ENCODE assay signal across 4 worm cellular contexts in the genomic region with DNA sequence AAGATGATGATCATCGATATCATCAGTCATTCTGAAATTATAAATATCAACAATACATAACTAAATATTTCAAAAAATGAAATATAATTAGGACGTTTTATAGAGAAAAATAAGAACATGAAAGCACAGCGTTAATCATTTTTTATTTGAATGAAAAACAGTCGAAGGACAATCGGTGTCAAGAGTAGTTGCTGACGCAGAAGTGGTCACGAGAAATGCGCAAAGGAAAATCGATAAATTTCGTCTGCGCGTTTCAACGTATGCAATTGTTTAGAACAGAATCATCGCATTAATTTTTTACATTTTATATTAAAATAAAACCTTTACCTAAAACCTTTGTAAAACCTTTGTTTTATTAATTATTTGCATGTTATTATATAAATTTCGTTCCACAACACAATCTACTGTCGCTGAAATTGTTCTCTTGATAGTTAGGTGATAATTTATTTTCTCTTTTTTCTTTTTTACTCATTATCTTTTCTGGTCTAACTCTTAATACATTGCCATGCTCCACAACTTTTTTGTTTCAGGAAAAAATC.
TF ChIP-seq lines count a peak whose summit lies in the region.

A gene (minus strand): TSS at position 31 of the 539 bp plus-strand sequence.
A gene (plus strand): TSS at position 489 of the 539 bp plus-strand sequence.

TF ChIP-seq in whole organism, L2 larva, 48 proteins besides CTCF, POLR2A, EP300 and RAD21 (continues in another document):
- TF ChIP-seq sma-9 (GFP tag; optimal IDR thresholded peaks at IDR 0.05; lab: Kevin White, UChicago) (peak; percentile 87), sma-9 (tag; optimal IDR thresholded peaks at IDR 0.05; lab: Kevin White, UChicago) (no peak), dmd-4 (tag; optimal IDR thresholded peaks at IDR 0.05; lab: Kevin White, UChicago) (peak; percentile 36), R02D3.7 (tag; optimal IDR thresholded peaks at IDR 0.05; lab: Kevin White, UChicago) (peak; percentile 28), fos-1 (tag; optimal IDR thresholded peaks at IDR 0.05; lab: Kevin White, UChicago) (peak; percentile 37), nhr-11 (tag; optimal IDR thresholded peaks at IDR 0.05; lab: Kevin White, UChicago) (no peak), gmeb-1 (tag; optimal IDR thresholded peaks at IDR 0.05; lab: Kevin White, UChicago) (peak; percentile 87), F13H6.1 (tag; optimal IDR thresholded peaks at IDR 0.05; lab: Kevin White, UChicago) (peak; percentile 71), sem-4 (tag; optimal IDR thresholded peaks at IDR 0.05; lab: Kevin White, UChicago) (peak; percentile 67), ztf-4 (tag; optimal IDR thresholded peaks at IDR 0.05; lab: Kevin White, UChicago) (peak; percentile 35), nhr-129 (tag; optimal IDR thresholded peaks at IDR 0.05; lab: Kevin White, UChicago) (peak; percentile 58), nhr-25 (tag; optimal IDR thresholded peaks at IDR 0.05; lab: Kevin White, UChicago) (peak; percentile 60), elt-1 (tag; optimal IDR thresholded peaks at IDR 0.05; lab: Kevin White, UChicago) (no peak), nhr-21 (tag; optimal IDR thresholded peaks at IDR 0.05; lab: Kevin White, UChicago) (peak; percentile 76), ama-1 (optimal IDR thresholded peaks at IDR 0.05; lab: Kevin White, UChicago) (peak; percentile 29), lsy-2 (tag; optimal IDR thresholded peaks at IDR 0.05; lab: Kevin White, UChicago) (peak; percentile 87 to 92), aly-2 (tag; optimal IDR thresholded peaks at IDR 0.05; lab: Kevin White, UChicago) (peak; percentile 14), unc-55 (GFP tag; optimal IDR thresholded peaks at IDR 0.05; lab: Kevin White, UChicago) (peak; percentile 90), snpc-4 (tag; optimal IDR thresholded peaks at IDR 0.05; lab: Kevin White, UChicago) (peak; percentile 88), mdl-1 (tag; optimal IDR thresholded peaks at IDR 0.05; lab: Kevin White, UChicago) (no peak), peb-1 (tag; optimal IDR thresholded peaks at IDR 0.05; lab: Kevin White, UChicago) (no peak)

TF ChIP-seq in whole organism, L4 larva, 104 proteins besides CTCF, POLR2A, EP300 and RAD21 (continues in another document):
- TF ChIP-seq lin-13 (GFP tag; optimal IDR thresholded peaks at IDR 0.05; lab: Kevin White, UChicago): peak; percentile 22
- TF ChIP-seq ztf-7 (tag; optimal IDR thresholded peaks at IDR 0.05; lab: Kevin White, UChicago): peak; percentile 67
- no peak for TF ChIP-seq daf-12 (tag; optimal IDR thresholded peaks at IDR 0.05; lab: Kevin White, UChicago)
- TF ChIP-seq daf-16 (GFP tag; optimal IDR thresholded peaks at IDR 0.05; lab: Kevin White, UChicago): peak in 1 of 2 experiments; percentile 34
- TF ChIP-seq daf-16 (tag; optimal IDR thresholded peaks at IDR 0.05; lab: Kevin White, UChicago): peak; percentile 26
- peak; percentile 86 for TF ChIP-seq nhr-6 (tag; optimal IDR thresholded peaks at IDR 0.05; lab: Kevin White, UChicago)
- TF ChIP-seq pha-4 (GFP tag; IDR thresholded peaks at IDR 0.05; lab: Robert Waterston, UW): no peak
- no peak for TF ChIP-seq pha-4 (tag; optimal IDR thresholded peaks at IDR 0.05; lab: Kevin White, UChicago)
- TF ChIP-seq D1046.2 (GFP tag; IDR thresholded peaks at IDR 0.05; lab: Robert Waterston, UW): no peak
- no peak for TF ChIP-seq snpc-1.2 (GFP tag; IDR thresholded peaks at IDR 0.05; lab: Robert Waterston, UW)
- no peak for TF ChIP-seq daf-8 (GFP tag; IDR thresholded peaks at IDR 0.05; lab: Robert Waterston, UW)
- TF ChIP-seq aha-1 (tag; lab: Kevin White, UChicago): peak; percentile 78
- peak; percentile 82 for TF ChIP-seq dve-1 (tag; optimal IDR thresholded peaks at IDR 0.05; lab: Kevin White, UChicago; ENCODE audit: insufficient read depth)
- peak; percentile 49 for TF ChIP-seq nhr-48 (tag; optimal IDR thresholded peaks at IDR 0.05; lab: Kevin White, UChicago)
- TF ChIP-seq unc-39 (tag; optimal IDR thresholded peaks at IDR 0.05; lab: Kevin White, UChicago): no peak
- TF ChIP-seq tag-97 (GFP tag; IDR thresholded peaks at IDR 0.05; lab: Robert Waterston, UW): no peak
- TF ChIP-seq rbr-2 (tag; optimal IDR thresholded peaks at IDR 0.05; lab: Kevin White, UChicago): peak; percentile 72
- peak; percentile 63 for TF ChIP-seq dmd-6 (GFP tag; IDR thresholded peaks at IDR 0.05; lab: Robert Waterston, UW)
- TF ChIP-seq hlh-30 (tag; optimal IDR thresholded peaks at IDR 0.05; lab: Kevin White, UChicago; ENCODE audit: insufficient read depth): peak; percentile 63
- peak; percentile 80 for TF ChIP-seq T20F7.1 (GFP tag; optimal IDR thresholded peaks at IDR 0.05; lab: Kevin White, UChicago)
- TF ChIP-seq dpl-1 (GFP tag; optimal IDR thresholded peaks at IDR 0.05; lab: Kevin White, UChicago): peak; percentile 81
- no peak for TF ChIP-seq aly-2 (tag; optimal IDR thresholded peaks at IDR 0.05; lab: Kevin White, UChicago)
- TF ChIP-seq ceh-28 (tag; optimal IDR thresholded peaks at IDR 0.05; lab: Kevin White, UChicago): peak; percentile 54

TF ChIP-seq in whole organism, late embryonic, 69 proteins besides CTCF, POLR2A, EP300 and RAD21:
- TF ChIP-seq ceh-48 (tag; optimal IDR thresholded peaks at IDR 0.05; lab: Kevin White, UChicago) (peak; percentile 97), ceh-22 (tag; optimal IDR thresholded peaks at IDR 0.05; lab: Kevin White, UChicago) (no peak), hlh-30 (tag; optimal IDR thresholded peaks at IDR 0.05; lab: Kevin White, UChicago; ENCODE audit: insufficient read depth) (peak; percentile 25)

TF ChIP-seq in whole organism, mixed stage, embryonic, 35 proteins besides CTCF, POLR2A, EP300 and RAD21:
- TF ChIP-seq nhr-12 (tag; optimal IDR thresholded peaks at IDR 0.05; lab: Kevin White, UChicago) (no peak), ztf-11 (tag; optimal IDR thresholded peaks at IDR 0.05; lab: Kevin White, UChicago) (no peak), nhr-2 (tag; optimal IDR thresholded peaks at IDR 0.05; lab: Kevin White, UChicago) (peak; percentile 11), ham-2 (GFP tag; optimal IDR thresholded peaks at IDR 0.05; lab: Kevin White, UChicago) (no peak), nhr-76 (tag; optimal IDR thresholded peaks at IDR 0.05; lab: Kevin White, UChicago) (no peak), ces-1 (GFP tag; optimal IDR thresholded peaks at IDR 0.05; lab: Kevin White, UChicago) (peak; percentile 58), blmp-1 (tag; optimal IDR thresholded peaks at IDR 0.05; lab: Kevin White, UChicago) (no peak), mab-5 (tag; optimal IDR thresholded peaks at IDR 0.05; lab: Kevin White, UChicago) (no peak), lsy-2 (tag; optimal IDR thresholded peaks at IDR 0.05; lab: Kevin White, UChicago) (peak; percentile 60), sem-2 (GFP tag; optimal IDR thresholded peaks at IDR 0.05; lab: Kevin White, UChicago) (no peak), unc-39 (tag; optimal IDR thresholded peaks at IDR 0.05; lab: Kevin White, UChicago) (no peak), tbx-8 (GFP tag; optimal IDR thresholded peaks at IDR 0.05; lab: Kevin White, UChicago) (no peak), mep-1 (tag; optimal IDR thresholded peaks at IDR 0.05; lab: Kevin White, UChicago) (peak; percentile 70), ceh-39 (tag; optimal IDR thresholded peaks at IDR 0.05; lab: Kevin White, UChicago) (peak; percentile 77), pha-4 (tag; optimal IDR thresholded peaks at IDR 0.05; lab: Kevin White, UChicago) (peak; percentile 70), nhr-237 (tag; optimal IDR thresholded peaks at IDR 0.05; lab: Kevin White, UChicago) (peak; percentile 49), lin-13 (tag; optimal IDR thresholded peaks at IDR 0.05; lab: Kevin White, UChicago) (peak; percentile 12), M03D4.4 (tag; optimal IDR thresholded peaks at IDR 0.05; lab: Kevin White, UChicago) (no peak)
